Worm (Caenorhabditis elegans) whole organism, L4 larva: Measurements from ENCODE around the gene dot-1.3.

Experiments used
- F49E8.2 ChIP-seq: sonication (generic microtip); optimal IDR thresholded peaks from 2 replicates; lab custom pipeline; 2016; ENCODE audit warnings: missing compliant biosample characterization, mild to moderate bottlenecking, missing genetic modification characterization, borderline replicate concordance
- Y105C5A.15 ChIP-seq: fragments of 200-800 bp; sonication (Bioruptor generic); IDR thresholded peaks from 2 replicates; pipeline ENCODE4 v1.3.6; 2022; ENCODE audit warnings: missing genetic modification characterization, missing compliant biosample characterization
- Y48G9A.11 ChIP-seq: fragments of 200-800 bp; sonication (Bioruptor generic); IDR thresholded peaks from 2 replicates; pipeline ENCODE4 v1.3.6; 2022; ENCODE audit warnings: missing genetic modification reagents, missing genetic modification characterization, missing compliant biosample characterization
- aly-2 ChIP-seq: sonication (generic microtip); optimal IDR thresholded peaks from 2 replicates; lab custom pipeline; 2018; ENCODE audit warnings: missing biosample characterization, missing genetic modification characterization
- ceh-32 ChIP-seq: sonication (generic microtip); optimal IDR thresholded peaks from 2 replicates; lab custom pipeline; 2016; ENCODE audit warnings: mild to moderate bottlenecking, missing genetic modification characterization, missing compliant biosample characterization; ENCODE audit not compliant: poor library complexity
- ces-1 ChIP-seq: fragments of 150-350 bp; sonication (generic microtip); optimal IDR thresholded peaks from 4 replicates; lab custom pipeline; 2014; ENCODE audit warnings: missing biosample characterization, missing genetic modification reagents, missing genetic modification characterization
- ctbp-1 ChIP-seq: fragments of 200-800 bp; sonication (Bioruptor generic); IDR thresholded peaks from 2 replicates; pipeline ENCODE4 v1.3.6; 2022; ENCODE audit warnings: missing genetic modification reagents, missing genetic modification characterization, missing compliant biosample characterization
- daf-12 ChIP-seq: fragments of 150-350 bp; optimal IDR thresholded peaks from 2 replicates; lab custom pipeline; 2014; ENCODE audit warnings: missing biosample characterization, missing genetic modification reagents, missing genetic modification characterization
- dmd-8 ChIP-seq: fragments of 200-800 bp; sonication (Bioruptor generic); IDR thresholded peaks from 2 replicates; pipeline ENCODE4 v1.3.6; 2022; ENCODE audit warnings: missing genetic modification characterization, missing compliant biosample characterization
- dmd-9 ChIP-seq: fragments of 200-800 bp; sonication (Bioruptor generic); IDR thresholded peaks from 2 replicates; pipeline ENCODE4 v1.3.6; 2022; ENCODE audit warnings: missing genetic modification reagents, missing genetic modification characterization, missing compliant biosample characterization
- egl-27 ChIP-seq: sonication (generic microtip); optimal IDR thresholded peaks from 3 replicates; lab custom pipeline; 2017; ENCODE audit warnings: missing biosample characterization, missing genetic modification reagents, missing genetic modification characterization
- fos-1 ChIP-seq: fragments of 150-350 bp; optimal IDR thresholded peaks from 2 replicates; lab custom pipeline; 2014; ENCODE audit warnings: missing biosample characterization, missing genetic modification characterization
- gei-8 ChIP-seq: fragments of 200-800 bp; sonication (Bioruptor generic); optimal IDR thresholded peaks from 2 replicates; lab custom pipeline; 2018; ENCODE audit warnings: mild to moderate bottlenecking, missing genetic modification characterization, missing compliant biosample characterization
- hlh-11 ChIP-seq: fragments of 200-800 bp; sonication (Bioruptor generic); optimal IDR thresholded peaks from 2 replicates; lab custom pipeline; 2018; ENCODE audit warnings: mild to moderate bottlenecking, missing genetic modification characterization, missing compliant biosample characterization
- hlh-30 ChIP-seq: sonication (generic microtip); optimal IDR thresholded peaks from 2 replicates; lab custom pipeline; 2017; ENCODE audit warnings: antibody characterized with exemption, mild to moderate bottlenecking, missing genetic modification characterization, missing compliant biosample characterization; ENCODE audit not compliant: insufficient read depth
- jun-1 ChIP-seq: fragments of 150-350 bp; optimal IDR thresholded peaks from 2 replicates; lab custom pipeline; 2014; ENCODE audit warnings: missing biosample characterization, missing genetic modification reagents, missing genetic modification characterization
- lim-7 ChIP-seq: fragments of 200-800 bp; sonication (Bioruptor generic); IDR thresholded peaks from 2 replicates; pipeline ENCODE4 v1.3.6; 2022; ENCODE audit warnings: missing genetic modification characterization, missing compliant biosample characterization
- lin-38 ChIP-seq: fragments of 200-800 bp; sonication (Bioruptor generic); IDR thresholded peaks from 2 replicates; pipeline ENCODE4 v1.3.6; 2022; ENCODE audit warnings: missing genetic modification reagents, missing genetic modification characterization, missing compliant biosample characterization
- lin-39 ChIP-seq: fragments of 150-350 bp; optimal IDR thresholded peaks from 2 replicates; lab custom pipeline; 2014; ENCODE audit warnings: missing biosample characterization, missing genetic modification reagents, missing genetic modification characterization
- lir-3 ChIP-seq: sonication (generic microtip); optimal IDR thresholded peaks from 2 replicates; lab custom pipeline; 2016; ENCODE audit warnings: mild to moderate bottlenecking, missing genetic modification characterization, missing compliant biosample characterization
- mdl-1 ChIP-seq, 2 experiments: fragments of 150-350 bp in 1 of 2; sonication (generic microtip) in 1 of 2; optimal IDR thresholded peaks; 2 replicates each; lab custom pipeline; 2014 to 2017; ENCODE audit warnings: missing biosample characterization in 2 of 2, missing genetic modification characterization in 2 of 2
- mep-1 ChIP-seq: fragments of 150-350 bp; sonication (generic microtip); optimal IDR thresholded peaks from 3 replicates; lab custom pipeline; 2014; ENCODE audit warnings: missing biosample characterization, missing genetic modification characterization
- mxl-2 ChIP-seq: fragments of 200-800 bp; sonication (Bioruptor generic); conservative IDR thresholded peaks from 2 replicates; pipeline ENCODE4 v1.3.6; 2022; ENCODE audit warnings: missing genetic modification reagents, missing genetic modification characterization, missing compliant biosample characterization
- mxl-3 ChIP-seq: fragments of 200-800 bp; sonication (Bioruptor generic); optimal IDR thresholded peaks from 2 replicates; lab custom pipeline; 2018; ENCODE audit warnings: mild to moderate bottlenecking, missing genetic modification characterization, missing compliant biosample characterization
- nhr-28 ChIP-seq: fragments of 150-350 bp; optimal IDR thresholded peaks from 2 replicates; lab custom pipeline; 2014; ENCODE audit warnings: missing biosample characterization, missing genetic modification characterization
- nhr-41 ChIP-seq: fragments of 200-800 bp; sonication (Bioruptor generic); IDR thresholded peaks from 2 replicates; pipeline ENCODE4 v1.3.6; 2022; ENCODE audit warnings: missing genetic modification reagents, missing genetic modification characterization, missing compliant biosample characterization
- nhr-48 ChIP-seq: sonication (generic microtip); optimal IDR thresholded peaks from 2 replicates; lab custom pipeline; 2016; ENCODE audit warnings: mild to moderate bottlenecking, missing genetic modification characterization, missing compliant biosample characterization
- rbr-2 ChIP-seq: sonication (generic microtip); optimal IDR thresholded peaks from 2 replicates; lab custom pipeline; 2016; ENCODE audit warnings: missing genotype, missing genetic modification characterization, missing compliant biosample characterization
- sdz-12 ChIP-seq: fragments of 200-800 bp; sonication (Bioruptor generic); optimal IDR thresholded peaks from 2 replicates; lab custom pipeline; 2018; ENCODE audit warnings: mild to moderate bottlenecking, missing genetic modification characterization, missing compliant biosample characterization
- set-16 ChIP-seq: fragments of 200-800 bp; sonication (Bioruptor generic); IDR thresholded peaks from 2 replicates; pipeline ENCODE4 v1.3.6; 2022; ENCODE audit warnings: missing genetic modification reagents, missing genetic modification characterization, missing compliant biosample characterization
- spr-3 ChIP-seq: fragments of 200-800 bp; sonication (Bioruptor generic); optimal IDR thresholded peaks from 2 replicates; lab custom pipeline; 2018; ENCODE audit warnings: mild to moderate bottlenecking, missing genetic modification characterization, missing compliant biosample characterization
- unc-130 ChIP-seq: sonication (generic microtip); optimal IDR thresholded peaks from 2 replicates; lab custom pipeline; 2016; ENCODE audit warnings: missing genetic modification reagents, missing genetic modification characterization, missing compliant biosample characterization
- unc-62 ChIP-seq, 3 experiments: fragments of 150-350 bp in 1 of 3; sonication (generic microtip); optimal IDR thresholded peaks in 2 of 3; peaks in 1 of 3; 1 replicate in 1 of 3; 2 replicates in 2 of 3; lab custom pipeline; 2014 to 2017; ENCODE audit warnings: missing biosample characterization in 3 of 3, missing genetic modification characterization in 3 of 3, missing genetic modification reagents in 3 of 3, missing genotype in 1 of 3
- ztf-7 ChIP-seq: fragments of 150-350 bp; optimal IDR thresholded peaks from 2 replicates; lab custom pipeline; 2014; ENCODE audit warnings: missing biosample characterization, missing genetic modification characterization

dot-1.3 gene

ce11 chrX:12328676-12329075 is 26.0 kb upstream of the dot-1.3 start, which contains the start of gene srd-45:
Gene srd-45, plus strand, starts transcription at chrX:12328976.
- TF ChIP-seq egl-27 (tag; lab: Kevin White, UChicago) (no peak), ztf-7 (tag; lab: Kevin White, UChicago) (no peak), aly-2 (tag; lab: Kevin White, UChicago) (no peak), nhr-28 (tag; lab: Kevin White, UChicago) (no peak), unc-62 (GFP tag; optimal IDR thresholded peaks at IDR 0.05 in 1 of 2; lab: Kevin White, UChicago) (peak in 1 of 2 experiments; percentile 7), unc-62 (tag; optimal IDR thresholded peaks at IDR 0.05; lab: Kevin White, UChicago) (no peak)

DNA sequence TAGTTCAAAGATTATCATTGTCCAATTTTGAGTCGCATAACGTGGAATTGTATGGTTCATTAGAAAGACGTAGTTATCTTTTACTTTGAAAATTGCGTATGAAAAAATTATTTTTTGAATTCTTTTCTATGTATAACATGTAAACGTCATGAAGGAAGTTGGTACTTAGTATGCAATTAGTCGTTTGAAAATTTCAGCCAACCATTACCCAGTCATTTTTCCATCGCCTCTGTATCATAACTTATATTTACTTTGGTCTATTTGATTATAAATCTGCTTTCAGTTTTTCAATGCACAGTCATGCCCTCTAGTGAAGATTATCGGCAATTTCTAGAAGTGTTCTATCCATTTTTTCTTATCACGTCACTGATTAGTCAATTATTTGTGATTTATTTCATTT is 23.8 kb upstream of the dot-1.3 start, which contains the start of gene srd-41:
Gene srd-41 (plus strand): TSS at position 301 of the 400 bp plus-strand sequence.
- TF ChIP-seq dmd-9 (GFP tag; lab: Robert Waterston, UW) (no peak), egl-27 (tag; lab: Kevin White, UChicago) (no peak), F49E8.2 (tag; lab: Kevin White, UChicago) (no peak), lin-39 (no peak), nhr-41 (GFP tag; lab: Robert Waterston, UW) (no peak), unc-130 (GFP tag; lab: Kevin White, UChicago) (no peak), Y105C5A.15 (no peak), aly-2 (tag; lab: Kevin White, UChicago) (no peak), ceh-32 (no peak), lir-3 (tag; lab: Kevin White, UChicago) (no peak), mep-1 (no peak), spr-3 (GFP tag; lab: Kevin White, UChicago) (no peak), hlh-11 (no peak), ces-1 (GFP tag; lab: Kevin White, UChicago) (no peak), dmd-8 (GFP tag; lab: Robert Waterston, UW) (no peak)

- TF ChIP-seq dmd-9 (GFP tag; lab: Robert Waterston, UW) (no peak), dmd-8 (GFP tag; lab: Robert Waterston, UW) (no peak), ctbp-1 (GFP tag; lab: Robert Waterston, UW) (no peak), jun-1 (tag; lab: Kevin White, UChicago) (no peak)
Measured at ce11 chrX:12323439-12323838, 20.8 kb upstream of the dot-1.3 start, which contains the start of gene srd-40. Gene srd-40, plus strand, starts transcription at chrX:12323739.

DNA sequence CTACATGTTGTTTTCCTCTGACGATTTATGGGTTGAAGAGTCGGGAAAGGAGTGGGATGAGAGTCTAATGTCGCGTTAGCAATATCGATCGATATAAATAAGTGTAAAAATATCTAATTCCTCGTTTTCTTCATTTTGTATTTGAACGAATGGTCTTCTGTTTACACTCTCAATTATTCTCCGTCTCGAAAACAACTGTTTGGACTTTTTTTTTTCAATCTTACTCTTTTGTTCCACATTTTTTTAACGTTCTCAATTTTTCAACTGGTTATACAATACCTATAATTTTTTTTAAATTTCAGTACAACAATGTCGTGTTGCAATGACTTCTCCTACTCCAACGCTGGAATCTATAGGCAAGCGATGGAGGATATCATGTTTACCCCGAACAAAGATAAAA is 18.7 kb upstream of the dot-1.3 start, which contains the start of gene F17A2.13:
Gene F17A2.13 (plus strand): TSS at position 301 of the 400 bp plus-strand sequence.
- TF ChIP-seq set-16 (GFP tag; lab: Robert Waterston, UW): no peak
- TF ChIP-seq daf-12: no peak
- no peak for TF ChIP-seq mxl-2 (GFP tag; lab: Robert Waterston, UW)
- TF ChIP-seq unc-62 (GFP tag; optimal IDR thresholded peaks at IDR 0.05 in 1 of 2; lab: Kevin White, UChicago): no peak
- no peak for TF ChIP-seq unc-62 (tag; optimal IDR thresholded peaks at IDR 0.05; lab: Kevin White, UChicago)
- TF ChIP-seq fos-1: no peak
- TF ChIP-seq sdz-12 (GFP tag; lab: Kevin White, UChicago): no peak
- TF ChIP-seq mdl-1 (tag; optimal IDR thresholded peaks at IDR 0.05; lab: Kevin White, UChicago): no peak
- no peak for TF ChIP-seq lin-38
- no peak for TF ChIP-seq gei-8
- no peak for TF ChIP-seq nhr-48

DNA sequence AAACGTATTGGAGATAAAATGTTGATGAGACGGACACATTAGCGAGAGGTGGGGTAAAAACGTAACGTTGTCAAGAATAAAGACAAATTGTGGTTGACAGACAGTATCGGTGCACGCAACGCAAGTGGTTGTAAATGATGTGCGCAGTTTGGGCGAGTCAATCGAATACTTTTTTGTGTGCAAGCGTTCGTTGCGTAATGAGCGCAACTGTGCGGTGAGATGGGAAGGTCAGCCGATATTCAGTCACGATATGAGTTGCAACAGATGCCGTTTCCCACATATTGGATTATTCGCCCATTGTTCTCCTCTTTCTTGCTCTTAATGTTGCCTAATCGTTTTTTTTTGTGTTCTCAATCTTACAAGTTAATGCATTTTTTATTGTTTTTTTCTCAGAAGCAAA is 18.1 kb upstream of the dot-1.3 start, which contains the start of gene ceh-40:
Gene ceh-40 (minus strand): TSS at position 41 of the 400 bp plus-strand sequence.
- TF ChIP-seq unc-62 (GFP tag; optimal IDR thresholded peaks at IDR 0.05 in 1 of 2; lab: Kevin White, UChicago) (peak in 1 of 2 experiments; percentile 48), unc-62 (tag; optimal IDR thresholded peaks at IDR 0.05; lab: Kevin White, UChicago) (no peak), lim-7 (GFP tag; lab: Robert Waterston, UW) (no peak)

ce11 chrX:12317560-12317959 is 14.9 kb upstream of the dot-1.3 start:
- TF ChIP-seq mxl-3 (GFP tag; lab: Kevin White, UChicago) (no peak), unc-62 (GFP tag; optimal IDR thresholded peaks at IDR 0.05 in 1 of 2; lab: Kevin White, UChicago) (peak in 1 of 2 experiments; percentile 91), unc-62 (tag; optimal IDR thresholded peaks at IDR 0.05; lab: Kevin White, UChicago) (no peak), hlh-30 (tag; lab: Kevin White, UChicago) (no peak), aly-2 (tag; lab: Kevin White, UChicago) (no peak), Y48G9A.11 (GFP tag; lab: Robert Waterston, UW) (no peak), rbr-2 (tag; lab: Kevin White, UChicago) (no peak)
